Fruit fly (Drosophila melanogaster) whole organism, embryonic: Measurements from ENCODE around the gene CG6149.

Experiments
- B-H2 ChIP-seq: fragments of 200-800 bp; sonication (Bioruptor generic); optimal IDR thresholded peaks from 2 replicates; lab custom pipeline; 2018; ENCODE audit warnings: missing biosample characterization, mild to moderate bottlenecking, missing genetic modification characterization
- Bteb2 ChIP-seq: fragments of 200-800 bp; sonication (Bioruptor generic); optimal IDR thresholded peaks from 2 replicates; lab custom pipeline; 2016; ENCODE audit warnings: missing biosample characterization, missing genetic modification characterization
- CG10147 ChIP-seq: fragments of 200-800 bp; sonication (Bioruptor generic); optimal IDR thresholded peaks from 2 replicates; lab custom pipeline; 2019; ENCODE audit warnings: missing biosample characterization, mild to moderate bottlenecking, missing genetic modification characterization, moderate library complexity
- CG10366 ChIP-seq: fragments of 200-800 bp; sonication (Bioruptor generic); IDR thresholded peaks from 2 replicates; pipeline ENCODE4 v1.3.6; 2022; ENCODE audit warnings: missing biosample characterization, missing genetic modification characterization
- CG11456 ChIP-seq: fragments of 200-800 bp; sonication (Bioruptor generic); IDR thresholded peaks from 3 replicates; pipeline ENCODE4 v1.3.6; 2022; ENCODE audit warnings: missing biosample characterization, missing genetic modification characterization
- CG12219 ChIP-seq: fragments of 200-800 bp; sonication (Bioruptor generic); optimal IDR thresholded peaks from 3 replicates; lab custom pipeline; 2018; ENCODE audit warnings: missing biosample characterization, mild to moderate bottlenecking, missing genetic modification characterization
- CG12299 ChIP-seq: fragments of 200-800 bp; sonication (Bioruptor generic); optimal IDR thresholded peaks from 2 replicates; lab custom pipeline; 2018; ENCODE audit warnings: missing biosample characterization, mild to moderate bottlenecking, missing genetic modification characterization
- CG15269 ChIP-seq: fragments of 200-800 bp; sonication (Bioruptor generic); optimal IDR thresholded peaks from 2 replicates; lab custom pipeline; 2018; ENCODE audit warnings: missing biosample characterization, mild to moderate bottlenecking, missing genetic modification characterization, moderate library complexity
- CG16779 ChIP-seq: fragments of 200-800 bp; sonication (Bioruptor generic); IDR thresholded peaks from 2 replicates; pipeline ENCODE4 v1.3.6; 2022; ENCODE audit warnings: missing biosample characterization, missing genetic modification characterization
- CG17912 ChIP-seq: fragments of 200-800 bp; sonication (Bioruptor generic); optimal IDR thresholded peaks from 2 replicates; lab custom pipeline; 2018; ENCODE audit warnings: missing biosample characterization, mild to moderate bottlenecking, missing genetic modification characterization
- CG32767 ChIP-seq: fragments of 200-800 bp; sonication (Bioruptor generic); IDR thresholded peaks from 2 replicates; pipeline ENCODE4 v1.3.6; 2022; ENCODE audit warnings: missing biosample characterization, missing genetic modification characterization
- CG3726 ChIP-seq: fragments of 200-800 bp; sonication (Bioruptor generic); IDR thresholded peaks from 3 replicates; pipeline ENCODE4, ENCODE4 v1.3.6; 2022; ENCODE audit warnings: missing biosample characterization, missing genetic modification characterization
- CG3847 ChIP-seq: fragments of 200-800 bp; sonication (Bioruptor generic); IDR thresholded peaks from 2 replicates; pipeline ENCODE4 v1.3.6; 2022; ENCODE audit warnings: missing biosample characterization, missing genetic modification characterization
- CG6254 ChIP-seq: fragments of 200-800 bp; sonication (Bioruptor generic); optimal IDR thresholded peaks from 3 replicates; lab custom pipeline; 2017; ENCODE audit warnings: mild to moderate bottlenecking, missing biosample characterization, missing genetic modification reagents, missing genetic modification characterization
- CG7987 ChIP-seq: fragments of 200-800 bp; sonication (Bioruptor generic); optimal IDR thresholded peaks from 2 replicates; lab custom pipeline; 2018; ENCODE audit warnings: missing biosample characterization, mild to moderate bottlenecking, missing genetic modification characterization, moderate library complexity
- CG8359 ChIP-seq: fragments of 200-800 bp; sonication (Bioruptor generic); optimal IDR thresholded peaks from 2 replicates; lab custom pipeline; 2017; ENCODE audit warnings: missing biosample characterization, mild to moderate bottlenecking, missing genetic modification characterization, borderline replicate concordance
- CG8478 ChIP-seq: fragments of >200 bp; optimal IDR thresholded peaks from 2 replicates; lab custom pipeline; 2018
- CTCF ChIP-seq: fragments of 200-800 bp; sonication (Bioruptor generic); optimal IDR thresholded peaks from 2 replicates; lab custom pipeline; 2017; ENCODE audit warnings: missing biosample characterization, mild to moderate bottlenecking, missing genetic modification characterization, moderate library complexity
- CkIIα-i1 ChIP-seq: fragments of 200-800 bp; sonication (Bioruptor generic); IDR thresholded peaks from 2 replicates; pipeline ENCODE4 v1.3.6; 2022; ENCODE audit warnings: missing biosample characterization, missing genetic modification characterization
- Doc3 ChIP-seq: fragments of 200-800 bp; sonication (Bioruptor generic); IDR thresholded peaks from 3 replicates; pipeline ENCODE4 v1.3.6; 2022; ENCODE audit warnings: missing biosample characterization, missing genetic modification characterization; ENCODE audit not compliant: partially characterized antibody
- Gug ChIP-seq: fragments of 200-800 bp; sonication (Bioruptor generic); IDR thresholded peaks from 4 replicates; pipeline ENCODE4 v1.3.6; 2022; ENCODE audit warnings: missing biosample characterization, missing genetic modification characterization
- H15 ChIP-seq: fragments of 200-800 bp; sonication (Bioruptor generic); IDR thresholded peaks from 3 replicates; pipeline ENCODE4 v1.3.6; 2022; ENCODE audit warnings: missing biosample characterization, missing genetic modification characterization
- HLH54F ChIP-seq: fragments of 200-800 bp; sonication (Bioruptor generic); optimal IDR thresholded peaks from 3 replicates; lab custom pipeline; 2016; ENCODE audit warnings: missing biosample characterization, missing genetic modification characterization
- HLHmδ ChIP-seq: fragments of 200-800 bp; sonication (Bioruptor generic); optimal IDR thresholded peaks from 2 replicates; lab custom pipeline; 2018; ENCODE audit warnings: missing biosample characterization, mild to moderate bottlenecking, missing genetic modification characterization, moderate library complexity
- Hand ChIP-seq: fragments of 200-800 bp; sonication (Bioruptor generic); optimal IDR thresholded peaks from 2 replicates; lab custom pipeline; 2017; ENCODE audit warnings: mild to moderate bottlenecking, missing biosample characterization, missing genetic modification reagents, missing genetic modification characterization
- Hr78 ChIP-seq, 2 experiments: fragments of 200-800 bp in 1 of 2; fragments of >200 bp in 1 of 2; sonication (Bioruptor generic) in 1 of 2; optimal IDR thresholded peaks; 2 replicates each; lab custom pipeline; 2017 to 2019; ENCODE audit warnings: missing biosample characterization in 2 of 2, missing genetic modification characterization in 2 of 2, mild to moderate bottlenecking in 1 of 2, moderate library complexity in 1 of 2
- Oaz ChIP-seq: fragments of 200-800 bp; sonication (Bioruptor generic); IDR thresholded peaks from 2 replicates; pipeline ENCODE4 v1.3.6; 2022; ENCODE audit warnings: missing biosample characterization, missing genetic modification characterization
- Pdp1 ChIP-seq, 2 experiments: fragments of 200-800 bp; sonication (Bioruptor generic); optimal IDR thresholded peaks; 3 replicates each; lab custom pipeline; 2016; ENCODE audit warnings: missing biosample characterization in 2 of 2, missing genetic modification characterization in 2 of 2, mild to moderate bottlenecking in 1 of 2, moderate library complexity in 1 of 2
- Poxn ChIP-seq: fragments of 200-800 bp; sonication (Bioruptor generic); IDR thresholded peaks from 2 replicates; pipeline ENCODE4 v1.3.6; 2022; ENCODE audit warnings: missing biosample characterization, missing genetic modification characterization
- Rx ChIP-seq: fragments of 200-800 bp; sonication (Bioruptor generic); IDR thresholded peaks from 2 replicates; pipeline ENCODE4 v1.3.6; 2022; ENCODE audit warnings: missing biosample characterization, missing genetic modification characterization
- Sox100B ChIP-seq: fragments of 200-800 bp; sonication (Bioruptor generic); optimal IDR thresholded peaks from 3 replicates; lab custom pipeline; 2018; ENCODE audit warnings: missing biosample characterization, mild to moderate bottlenecking, missing genetic modification characterization
- Sry-β ChIP-seq: fragments of 200-800 bp; sonication (Bioruptor generic); optimal IDR thresholded peaks from 2 replicates; lab custom pipeline; 2018; ENCODE audit warnings: missing biosample characterization, mild to moderate bottlenecking, missing genetic modification characterization, moderate library complexity
- YL-1 ChIP-seq: fragments of 200-800 bp; sonication (Bioruptor generic); optimal IDR thresholded peaks from 3 replicates; lab custom pipeline; 2017; ENCODE audit warnings: missing biosample characterization, mild to moderate bottlenecking, missing genetic modification characterization
- ara ChIP-seq: fragments of 200-800 bp; sonication (Bioruptor generic); IDR thresholded peaks from 2 replicates; pipeline ENCODE4 v1.3.6; 2022; ENCODE audit warnings: missing biosample characterization, missing genetic modification characterization
- chm ChIP-seq: fragments of 200-800 bp; sonication (Bioruptor generic); IDR thresholded peaks from 2 replicates; pipeline ENCODE4 v1.3.6; 2022; ENCODE audit warnings: missing biosample characterization, missing genetic modification characterization
- crc ChIP-seq: fragments of 200-800 bp; sonication (Bioruptor generic); optimal IDR thresholded peaks from 2 replicates; lab custom pipeline; 2016; ENCODE audit warnings: missing biosample characterization, missing genetic modification characterization
- dmrt11E ChIP-seq: fragments of 200-800 bp; sonication (Bioruptor generic); optimal IDR thresholded peaks from 3 replicates; lab custom pipeline; 2018; ENCODE audit warnings: missing biosample characterization, mild to moderate bottlenecking, missing genetic modification characterization, moderate library complexity
- emc ChIP-seq: fragments of 200-800 bp; sonication (Bioruptor generic); optimal IDR thresholded peaks from 2 replicates; lab custom pipeline; 2016; ENCODE audit warnings: missing biosample characterization, missing genetic modification characterization
- en ChIP-seq: fragments of 200-800 bp; sonication (Bioruptor generic); optimal IDR thresholded peaks from 2 replicates; lab custom pipeline; 2016; ENCODE audit warnings: missing biosample characterization, missing genetic modification characterization
- eve ChIP-seq, 2 experiments: fragments of >200 bp; optimal IDR thresholded peaks; 2 replicates each; lab custom pipeline; 2017; ENCODE audit warnings: missing biosample characterization in 2 of 2, missing genetic modification characterization in 2 of 2
- fd3F ChIP-seq: fragments of 200-800 bp; sonication (Bioruptor generic); optimal IDR thresholded peaks from 2 replicates; lab custom pipeline; 2018; ENCODE audit warnings: missing biosample characterization, mild to moderate bottlenecking, missing genetic modification characterization, moderate library complexity
- fd64A ChIP-seq: fragments of 200-800 bp; sonication (Bioruptor generic); optimal IDR thresholded peaks from 3 replicates; lab custom pipeline; 2018; ENCODE audit warnings: missing biosample characterization, mild to moderate bottlenecking, missing genetic modification characterization
- gsb-n ChIP-seq: fragments of 200-800 bp; sonication (Bioruptor generic); optimal IDR thresholded peaks from 3 replicates; lab custom pipeline; 2018; ENCODE audit warnings: missing biosample characterization, mild to moderate bottlenecking, missing genetic modification characterization
- kni ChIP-seq: fragments of 200-800 bp; sonication (Bioruptor generic); optimal IDR thresholded peaks from 3 replicates; lab custom pipeline; 2017; ENCODE audit warnings: mild to moderate bottlenecking, missing biosample characterization, missing genetic modification reagents, missing genetic modification characterization
- lov ChIP-seq, 2 experiments: fragments of 200-800 bp in 1 of 2; fragments of >200 bp in 1 of 2; sonication (Bioruptor generic) in 1 of 2; IDR thresholded peaks in 1 of 2; optimal IDR thresholded peaks in 1 of 2; 2 replicates in 1 of 2; 3 replicates in 1 of 2; pipeline versions ENCODE4 v1.3.6 to Lab custom; 2017 to 2022; ENCODE audit warnings: missing biosample characterization in 1 of 2, missing genetic modification characterization in 1 of 2
- nerfin-1 ChIP-seq: fragments of 200-800 bp; sonication (Bioruptor generic); optimal IDR thresholded peaks from 3 replicates; lab custom pipeline; 2019; ENCODE audit warnings: missing biosample characterization, mild to moderate bottlenecking, missing genetic modification characterization, moderate library complexity
- p53 ChIP-seq: fragments of 200-800 bp; sonication (Bioruptor generic); optimal IDR thresholded peaks from 2 replicates; lab custom pipeline; 2016; ENCODE audit warnings: missing biosample characterization, missing genetic modification characterization
- scrt ChIP-seq: fragments of 200-800 bp; sonication (Bioruptor generic); optimal IDR thresholded peaks from 2 replicates; lab custom pipeline; 2018; ENCODE audit warnings: missing biosample characterization, mild to moderate bottlenecking, missing genetic modification characterization, moderate library complexity
- sd ChIP-seq: fragments of 200-800 bp; sonication (Bioruptor generic); optimal IDR thresholded peaks from 3 replicates; lab custom pipeline; 2018; ENCODE audit warnings: missing biosample characterization, mild to moderate bottlenecking, missing genetic modification characterization, moderate library complexity
- vfl ChIP-seq: fragments of 200-800 bp; sonication (Bioruptor generic); optimal IDR thresholded peaks from 2 replicates; lab custom pipeline; 2016; ENCODE audit warnings: missing biosample characterization, missing genetic modification characterization

The CG6149 gene

dm6 chr3L:11422338-11422802, 12.9 kb downstream of the CG6149 start (continued):
- TF ChIP-seq ara (GFP tag; lab: Robert Waterston, UW) (peak; percentile 92), CG3726 (peak; percentile 78; the same call in 1 of the 3 replicates), CG11456 (GFP tag; lab: Robert Waterston, UW) (peak; percentile 68; the same call in 2 of the 3 replicates), CG6254 (peak; percentile 71), CG17912 (GFP tag; lab: Kevin White, UChicago) (no peak), Pdp1 (GFP tag; optimal IDR thresholded peaks at IDR 0.05; lab: Kevin White, UChicago) (peak; percentile 65 to 66), en (GFP tag; lab: Kevin White, UChicago) (no peak), CG10366 (GFP tag; lab: Robert Waterston, UW) (peak; percentile 74), crc (GFP tag; lab: Kevin White, UChicago) (peak; percentile 28), CG12299 (peak; percentile 42), Sry-β (GFP tag; lab: Kevin White, UChicago) (no peak), CG3847 (GFP tag; lab: Robert Waterston, UW) (peak; percentile 68), CTCF (GFP tag; lab: Kevin White, UChicago) (peak; percentile 11), HLH54F (GFP tag; lab: Kevin White, UChicago) (peak; percentile 1), CG15269 (peak; percentile 64), vfl (GFP tag; lab: Kevin White, UChicago) (no peak), Gug (GFP tag; lab: Robert Waterston, UW) (peak; percentile 31; the same call in 2 of the 4 replicates), CkIIα-i1 (GFP tag; lab: Robert Waterston, UW) (no peak), YL-1 (GFP tag; lab: Kevin White, UChicago) (peak; percentile 5), B-H2 (GFP tag; lab: Kevin White, UChicago) (no peak), sd (tag; lab: Kevin White, UChicago) (no peak), scrt (GFP tag; lab: Kevin White, UChicago) (peak; percentile 54), emc (GFP tag; lab: Kevin White, UChicago) (no peak), kni (GFP tag; lab: Kevin White, UChicago) (peak; percentile 73), Rx (GFP tag; lab: Robert Waterston, UW) (peak; percentile 67), CG8478 (no peak), HLHmδ (GFP tag; lab: Kevin White, UChicago) (no peak), CG8359 (peak; percentile 72), eve (GFP tag; optimal IDR thresholded peaks at IDR 0.05; lab: Kevin White, UChicago) (peak in 1 of 2 experiments; percentile 84), CG7987 (no peak), fd64A (peak; percentile 36), p53 (GFP tag; lab: Kevin White, UChicago) (no peak), gsb-n (tag; lab: Kevin White, UChicago) (peak; percentile 68), Hand (GFP tag; lab: Kevin White, UChicago) (peak; percentile 23), CG16779 (no peak), lov (optimal IDR thresholded peaks at IDR 0.05; lab: Kevin White, UChicago) (no peak), lov (GFP tag; IDR thresholded peaks at IDR 0.05; lab: Robert Waterston, UW) (peak; percentile 66; the same call in 2 of the 3 replicates), Oaz (GFP tag; lab: Robert Waterston, UW) (peak; percentile 52), fd3F (GFP tag; lab: Kevin White, UChicago) (no peak), H15 (GFP tag; lab: Robert Waterston, UW) (peak; percentile 76), CG12219 (GFP tag; lab: Kevin White, UChicago) (peak; percentile 54), Doc3 (GFP tag; lab: Robert Waterston, UW) (no peak), dmrt11E (tag; lab: Kevin White, UChicago) (peak; percentile 88), Bteb2 (GFP tag; lab: Kevin White, UChicago) (peak; percentile 29), Sox100B (peak; percentile 85), nerfin-1 (tag; lab: Kevin White, UChicago) (peak; percentile 66), chm (GFP tag; lab: Robert Waterston, UW) (peak; percentile 70; the same call in 1 of the 2 replicates), CG10147 (peak; percentile 25), CG32767 (peak; percentile 77), Hr78 (GFP tag; optimal IDR thresholded peaks at IDR 0.05; lab: Kevin White, UChicago) (peak in 1 of 2 experiments; percentile 26), Poxn (0 out of 2 replicates have a peak, but pooled peaks have one; percentile 47)
